Worm (Caenorhabditis elegans) whole organism, early embryonic: ENCODE data around the gene fbxa-83.

Source experiments
- B0310.2 ChIP-seq: sonication (generic microtip); optimal IDR thresholded peaks from 2 replicates; lab custom pipeline; 2016; ENCODE audit warnings: mild to moderate bottlenecking, missing genetic modification characterization, missing compliant biosample characterization
- F13C5.2 ChIP-seq: sonication (generic microtip); optimal IDR thresholded peaks from 2 replicates; lab custom pipeline; 2017; ENCODE audit warnings: mild to moderate bottlenecking, missing genetic modification characterization, inconsistent platforms, missing compliant biosample characterization
- ama-1 ChIP-seq: fragments of 150-350 bp; optimal IDR thresholded peaks from 2 replicates; lab custom pipeline; 2014
- ceh-13 ChIP-seq: fragments of 200-800 bp; sonication (Bioruptor generic); optimal IDR thresholded peaks from 2 replicates; lab custom pipeline; 2018; ENCODE audit warnings: mild to moderate bottlenecking, missing genetic modification characterization, missing compliant biosample characterization
- flt-1 ChIP-seq: fragments of 200-800 bp; sonication (Bioruptor generic); IDR thresholded peaks from 2 replicates; pipeline ENCODE4 v1.3.6; 2022; ENCODE audit warnings: missing genetic modification characterization, missing compliant biosample characterization
- hmbx-1 ChIP-seq: sonication (generic microtip); optimal IDR thresholded peaks from 2 replicates; lab custom pipeline; 2016; ENCODE audit warnings: mild to moderate bottlenecking, missing genetic modification characterization, missing compliant biosample characterization
- hmg-4 ChIP-seq: fragments of 200-800 bp; sonication (Bioruptor generic); optimal IDR thresholded peaks from 2 replicates; lab custom pipeline; 2018; ENCODE audit warnings: mild to moderate bottlenecking, missing genetic modification characterization, missing compliant biosample characterization
- pes-1 ChIP-seq: fragments of 200-800 bp; sonication (Bioruptor generic); IDR thresholded peaks from 2 replicates; pipeline ENCODE4 v1.3.6; 2022; ENCODE audit warnings: missing genetic modification reagents, missing genetic modification characterization, missing compliant biosample characterization
- sea-1 ChIP-seq: fragments of 200-800 bp; sonication (Bioruptor generic); conservative IDR thresholded peaks from 2 replicates; pipeline ENCODE4 v1.3.6; 2022; ENCODE audit warnings: missing genetic modification characterization, missing compliant biosample characterization
- tbx-37 ChIP-seq: fragments of 200-800 bp; sonication (Bioruptor generic); conservative IDR thresholded peaks from 2 replicates; pipeline ENCODE4 v1.3.6; 2022; ENCODE audit warnings: missing genetic modification reagents, missing genetic modification characterization, missing compliant biosample characterization
- tra-4 ChIP-seq: sonication (generic microtip); optimal IDR thresholded peaks from 2 replicates; lab custom pipeline; 2017; ENCODE audit warnings: missing genetic modification characterization, missing compliant biosample characterization

DNA sequence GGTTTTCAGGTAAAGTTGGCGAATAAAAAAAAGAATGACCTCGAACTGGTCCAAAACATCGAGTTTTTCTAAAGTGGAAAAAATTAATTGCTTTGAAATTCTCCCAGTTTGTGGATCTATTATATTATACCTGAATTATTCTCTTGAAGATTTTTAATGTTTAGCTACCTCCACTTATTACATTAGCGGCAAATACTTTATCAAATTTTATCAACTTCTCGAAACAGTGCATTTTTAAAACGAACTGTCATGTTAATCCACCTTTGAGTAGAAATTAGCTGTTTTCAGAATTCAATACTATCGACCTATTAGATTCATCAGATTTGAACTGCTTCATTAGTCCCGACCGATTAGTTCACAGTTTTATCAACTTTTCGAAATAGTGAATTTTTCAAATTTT, 8.1 kb downstream of the fbxa-83 start:
- no peak for TF ChIP-seq B0310.2 (tag; lab: Kevin White, UChicago)
- TF ChIP-seq ceh-13 (GFP tag; lab: Kevin White, UChicago), result no peak
- TF ChIP-seq tbx-37, result no peak
- no peak for TF ChIP-seq ama-1
- no peak for TF ChIP-seq sea-1 (GFP tag; lab: Robert Waterston, UW)
- TF ChIP-seq tra-4 (tag; lab: Kevin White, UChicago), result no peak
- TF ChIP-seq hmg-4, result no peak
- TF ChIP-seq flt-1 (GFP tag; lab: Robert Waterston, UW), result no peak
- no peak for TF ChIP-seq F13C5.2 (tag; lab: Kevin White, UChicago)
- no peak for TF ChIP-seq pes-1
- TF ChIP-seq hmbx-1 (tag; lab: Kevin White, UChicago), result no peak
